Worm (Caenorhabditis elegans): ENCODE results near the gene dpf-6.

DNA sequence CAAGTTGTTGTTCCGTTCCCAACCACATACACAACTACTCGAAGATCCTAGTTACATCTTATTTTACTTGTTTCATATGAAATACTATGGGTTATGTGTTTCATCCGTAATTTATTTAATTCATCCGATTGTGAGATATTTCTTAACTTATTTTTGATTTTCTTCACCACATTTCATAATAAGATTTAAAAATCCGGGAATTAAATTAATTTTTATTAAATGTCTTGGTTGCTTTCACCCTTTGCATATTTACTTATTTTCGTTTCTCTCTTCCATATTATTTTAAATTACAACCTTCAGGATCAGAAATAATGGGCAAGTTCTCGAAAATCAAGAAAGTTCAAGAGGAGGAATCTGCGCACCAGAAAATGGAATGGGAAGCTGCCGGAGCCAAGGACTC lies 7.7 kb downstream of the dpf-6 start, which contains the start of gene K12H4.3:
- no peak for TF ChIP-seq unc-86 (tag; optimal IDR thresholded peaks at IDR 0.05)
- no peak for TF ChIP-seq ceh-48 (tag; optimal IDR thresholded peaks at IDR 0.05)
- TF ChIP-seq hlh-30 (tag; optimal IDR thresholded peaks at IDR 0.05; ENCODE audit: insufficient read depth), result no peak
- no peak for TF ChIP-seq nhr-11 (tag; optimal IDR thresholded peaks at IDR 0.05)
- TF ChIP-seq ceh-19 (GFP tag; optimal IDR thresholded peaks at IDR 0.05), result no peak

All from whole organism, late embryonic.